Fruit fly (Drosophila melanogaster) Kc167 (cell line): ENCODE results near the gene CG11555.

ENCODE experiments used
- Myc ChIP-seq: fragments of >200 bp; optimal IDR thresholded peaks from 2 replicates; lab custom pipeline; 2017; ENCODE audit warnings: missing external identifiers
- Sin3A ChIP-seq: fragments of >200 bp; optimal IDR thresholded peaks from 2 replicates; lab custom pipeline; 2018; ENCODE audit warnings: missing external identifiers
- h ChIP-seq: fragments of >200 bp; optimal IDR thresholded peaks from 3 replicates; lab custom pipeline; 2018; ENCODE audit warnings: missing external identifiers
- insv ChIP-seq: fragments of >200 bp; optimal IDR thresholded peaks from 3 replicates; lab custom pipeline; 2018; ENCODE audit warnings: missing external identifiers
- psq ChIP-seq: fragments of >200 bp; optimal IDR thresholded peaks from 2 replicates; lab custom pipeline; 2017; ENCODE audit warnings: missing external identifiers
- ttk ChIP-seq: sonication (Bioruptor generic); optimal IDR thresholded peaks from 2 replicates; lab custom pipeline; 2017; ENCODE audit warnings: missing external identifiers

DNA sequence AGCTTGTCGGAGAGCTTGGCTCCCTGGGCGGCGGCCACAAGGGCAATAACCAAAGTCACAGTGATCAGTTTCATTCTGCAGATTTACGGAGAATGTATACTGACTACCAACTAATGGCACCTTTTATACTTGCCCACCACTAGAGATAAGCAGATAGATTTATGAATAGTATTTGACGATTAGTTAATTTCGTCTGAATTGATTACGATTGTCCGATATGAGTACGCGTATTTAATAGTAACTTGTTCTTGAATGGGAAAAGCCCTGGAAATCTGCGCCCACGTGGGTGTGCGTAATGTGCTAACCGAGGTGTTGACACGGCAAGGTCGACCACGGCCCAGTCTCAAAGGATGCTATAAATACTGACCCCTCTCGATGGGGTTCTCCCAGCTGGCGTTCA is 47.5 kb downstream of the CG11555 start, which contains the start of gene CG11911:
- TF ChIP-seq psq (lab: Kevin White, UChicago), result no peak
- no peak for TF ChIP-seq ttk (lab: Kevin White, UChicago)
- no peak for TF ChIP-seq Sin3A (lab: Kevin White, UChicago)
- TF ChIP-seq insv (lab: Kevin White, UChicago), result no peak
- no peak for TF ChIP-seq Myc
- TF ChIP-seq h (lab: Kevin White, UChicago), result no peak
